Worm (Caenorhabditis elegans) whole organism, mixed stage, embryonic: ENCODE data around the gene let-418.

Experiments
- M03D4.4 ChIP-seq: sonication (generic microtip); optimal IDR thresholded peaks from 2 replicates; lab custom pipeline; 2017; ENCODE audit warnings: mild to moderate bottlenecking, missing genetic modification characterization, missing compliant biosample characterization
- bed-3 ChIP-seq: fragments of 200-800 bp; sonication (Bioruptor generic); optimal IDR thresholded peaks from 3 replicates; lab custom pipeline; 2018; ENCODE audit warnings: mild to moderate bottlenecking, missing genetic modification characterization, moderate library complexity, missing compliant biosample characterization
- ceh-39 ChIP-seq: fragments of 150-350 bp; optimal IDR thresholded peaks from 2 replicates; lab custom pipeline; 2014; ENCODE audit warnings: missing biosample characterization, missing genetic modification characterization
- ceh-43 ChIP-seq: fragments of 200-800 bp; sonication (Bioruptor generic); optimal IDR thresholded peaks from 2 replicates; lab custom pipeline; 2018; ENCODE audit warnings: mild to moderate bottlenecking, missing genetic modification characterization, moderate library complexity, missing compliant biosample characterization
- ces-1 ChIP-seq: fragments of 150-350 bp; optimal IDR thresholded peaks from 2 replicates; lab custom pipeline; 2014; ENCODE audit warnings: missing biosample characterization, missing genetic modification reagents, missing genetic modification characterization
- cnd-1 ChIP-seq: fragments of 200-800 bp; sonication (Bioruptor generic); optimal IDR thresholded peaks from 2 replicates; lab custom pipeline; 2018; ENCODE audit warnings: mild to moderate bottlenecking, missing genetic modification characterization, missing compliant biosample characterization
- drap-1 ChIP-seq: fragments of 200-800 bp; sonication (Bioruptor generic); optimal IDR thresholded peaks from 3 replicates; lab custom pipeline; 2018; ENCODE audit warnings: mild to moderate bottlenecking, missing genetic modification characterization, missing compliant biosample characterization
- elt-3 ChIP-seq: fragments of 150-350 bp; optimal IDR thresholded peaks from 2 replicates; lab custom pipeline; 2014; ENCODE audit warnings: missing biosample characterization, missing genetic modification characterization
- flh-1 ChIP-seq: fragments of 200-800 bp; sonication (Bioruptor generic); optimal IDR thresholded peaks from 2 replicates; lab custom pipeline; 2018; ENCODE audit warnings: mild to moderate bottlenecking, missing genetic modification characterization, moderate library complexity, missing compliant biosample characterization
- ham-2 ChIP-seq: fragments of 200-800 bp; sonication (Bioruptor generic); optimal IDR thresholded peaks from 2 replicates; lab custom pipeline; 2018; ENCODE audit warnings: mild to moderate bottlenecking, missing genetic modification characterization, missing compliant biosample characterization
- lin-32 ChIP-seq: fragments of 200-800 bp; sonication (Bioruptor generic); optimal IDR thresholded peaks from 2 replicates; lab custom pipeline; 2018; ENCODE audit warnings: mild to moderate bottlenecking, missing genetic modification characterization, missing compliant biosample characterization
- lsy-2 ChIP-seq: fragments of 150-350 bp; optimal IDR thresholded peaks from 2 replicates; lab custom pipeline; 2014; ENCODE audit warnings: missing biosample characterization, missing genetic modification characterization
- mab-5 ChIP-seq: fragments of 150-350 bp; optimal IDR thresholded peaks from 2 replicates; lab custom pipeline; 2014; ENCODE audit warnings: missing biosample characterization, missing genetic modification characterization
- mep-1 ChIP-seq: fragments of 150-350 bp; optimal IDR thresholded peaks from 2 replicates; lab custom pipeline; 2017; ENCODE audit warnings: missing biosample characterization, missing genetic modification reagents, missing genetic modification characterization, inconsistent platforms
- mls-2 ChIP-seq: sonication (generic microtip); optimal IDR thresholded peaks from 2 replicates; lab custom pipeline; 2016; ENCODE audit warnings: mild to moderate bottlenecking, missing genetic modification characterization, moderate library complexity, missing compliant biosample characterization
- nhr-12 ChIP-seq: fragments of 150-350 bp; optimal IDR thresholded peaks from 2 replicates; lab custom pipeline; 2014; ENCODE audit warnings: missing biosample characterization, missing genetic modification characterization
- nhr-2 ChIP-seq: fragments of 150-350 bp; optimal IDR thresholded peaks from 2 replicates; lab custom pipeline; 2014; ENCODE audit warnings: missing biosample characterization, missing genetic modification characterization
- nhr-237 ChIP-seq: fragments of 150-350 bp; optimal IDR thresholded peaks from 2 replicates; lab custom pipeline; 2014; ENCODE audit warnings: missing biosample characterization, missing genetic modification characterization
- nhr-28 ChIP-seq: fragments of 150-350 bp; optimal IDR thresholded peaks from 2 replicates; lab custom pipeline; 2014; ENCODE audit warnings: missing biosample characterization, missing genetic modification characterization
- pha-4 ChIP-seq: fragments of 150-350 bp; optimal IDR thresholded peaks from 2 replicates; lab custom pipeline; 2018; ENCODE audit warnings: missing biosample characterization, missing genetic modification reagents, missing genetic modification characterization
- sem-2 ChIP-seq: fragments of 200-800 bp; sonication (Bioruptor generic); optimal IDR thresholded peaks from 2 replicates; lab custom pipeline; 2018; ENCODE audit warnings: mild to moderate bottlenecking, missing genetic modification characterization, missing compliant biosample characterization
- sptf-1 ChIP-seq: sonication (generic microtip); optimal IDR thresholded peaks from 2 replicates; lab custom pipeline; 2017; ENCODE audit warnings: mild to moderate bottlenecking, missing genetic modification characterization, moderate library complexity, missing compliant biosample characterization
- tbx-8 ChIP-seq: fragments of 200-800 bp; sonication (Bioruptor generic); optimal IDR thresholded peaks from 2 replicates; lab custom pipeline; 2018; ENCODE audit warnings: mild to moderate bottlenecking, missing genetic modification characterization, moderate library complexity, missing compliant biosample characterization
- unc-120 ChIP-seq: sonication (generic microtip); optimal IDR thresholded peaks from 2 replicates; lab custom pipeline; 2017; ENCODE audit warnings: missing genetic modification characterization, missing compliant biosample characterization; ENCODE audit not compliant: poor library complexity, severe bottlenecking
- unc-39 ChIP-seq: fragments of 150-350 bp; optimal IDR thresholded peaks from 2 replicates; lab custom pipeline; 2014; ENCODE audit warnings: missing biosample characterization, missing genetic modification characterization
- unc-62 ChIP-seq: fragments of 150-350 bp; optimal IDR thresholded peaks from 2 replicates; lab custom pipeline; 2014; ENCODE audit warnings: missing biosample characterization, missing genetic modification reagents, missing genetic modification characterization
- zip-8 ChIP-seq: fragments of 150-350 bp; optimal IDR thresholded peaks from 2 replicates; lab custom pipeline; 2014; ENCODE audit warnings: missing biosample characterization, missing genetic modification characterization
- ztf-11 ChIP-seq: fragments of 150-350 bp; optimal IDR thresholded peaks from 2 replicates; lab custom pipeline; 2014; ENCODE audit warnings: missing biosample characterization, missing genetic modification characterization

Gene let-418

DNA sequence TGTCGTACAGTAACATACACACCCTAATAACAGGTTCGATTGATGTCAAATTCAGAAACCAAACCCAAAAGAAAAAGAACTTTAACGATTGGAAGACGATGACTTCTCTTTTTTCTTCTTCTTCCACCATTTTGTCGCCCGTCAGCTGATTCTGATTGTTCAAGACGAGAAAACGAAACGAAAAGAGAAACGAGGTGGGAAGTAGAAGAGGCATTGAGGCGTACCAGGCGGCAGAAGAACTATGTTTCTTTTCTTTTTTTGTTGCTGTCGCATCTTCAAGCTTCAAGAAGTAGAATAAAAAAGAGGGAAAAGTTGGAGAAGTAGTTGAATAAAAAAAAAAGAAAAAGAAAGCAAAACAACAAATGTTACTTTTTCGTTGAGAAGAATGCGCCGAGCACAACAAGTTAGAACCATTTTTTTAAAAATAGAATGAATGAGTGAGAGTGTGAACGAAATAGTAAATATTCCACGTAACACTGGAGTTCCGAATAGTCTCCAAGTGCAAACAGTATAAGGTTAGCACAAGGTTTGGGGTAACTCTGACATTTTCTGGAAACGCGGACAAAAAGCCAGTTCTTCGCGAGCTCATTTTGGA is 21.5 kb downstream of the let-418 start:
- no peak for TF ChIP-seq nhr-2 (tag; lab: Kevin White, UChicago)

DNA sequence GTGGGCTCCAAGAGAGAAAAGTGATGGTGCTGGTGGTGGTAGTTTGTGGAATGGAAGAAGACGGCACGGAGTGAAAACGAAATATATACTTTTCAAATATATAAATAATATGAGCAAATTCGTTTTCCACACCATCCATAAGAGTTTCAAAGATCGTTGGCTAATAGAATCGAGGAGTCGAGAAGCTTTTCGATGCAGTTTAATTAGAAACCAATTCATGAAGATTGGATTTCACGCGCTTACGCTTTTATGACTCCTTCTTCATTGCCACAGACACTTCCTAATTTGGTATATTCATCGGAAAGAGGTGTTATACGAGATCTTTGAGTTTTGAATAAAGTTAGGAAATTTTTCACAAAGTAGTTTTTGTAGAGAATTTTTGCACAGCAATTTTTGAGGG is 24.0 kb downstream of the let-418 start:
- peak; percentile 42 for TF ChIP-seq mls-2 (tag; lab: Kevin White, UChicago)
- TF ChIP-seq sem-2 (GFP tag; lab: Kevin White, UChicago), result no peak
- TF ChIP-seq flh-1, result no peak
- no peak for TF ChIP-seq nhr-28 (tag; lab: Kevin White, UChicago)
- TF ChIP-seq lin-32 (GFP tag; lab: Kevin White, UChicago), result peak; percentile 19
- peak; percentile 68 for TF ChIP-seq ces-1 (GFP tag; lab: Kevin White, UChicago)
- no peak for TF ChIP-seq tbx-8 (GFP tag; lab: Kevin White, UChicago)

DNA sequence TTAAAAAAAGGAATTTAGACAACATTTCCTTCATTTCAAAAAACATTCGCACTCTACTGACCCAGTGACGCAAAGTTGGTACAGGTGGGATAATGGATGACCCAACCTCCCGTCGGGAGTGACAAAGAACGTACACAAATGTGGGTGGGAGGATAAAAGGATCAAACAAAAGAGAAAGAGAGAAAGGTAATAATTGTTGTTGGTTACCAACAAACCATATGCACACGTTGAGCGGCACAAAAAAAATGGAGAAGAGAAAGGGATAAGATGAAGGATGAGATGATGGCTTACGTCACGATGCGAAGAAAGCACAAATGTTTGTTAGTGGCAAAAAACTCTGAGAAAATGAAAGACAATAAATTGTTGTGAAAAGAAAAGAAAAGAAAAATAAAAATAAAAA is 25.0 kb downstream of the let-418 start:
- TF ChIP-seq zip-8 (tag; lab: Kevin White, UChicago), result peak; percentile 40
- TF ChIP-seq nhr-2 (tag; lab: Kevin White, UChicago), result peak; percentile 84
- no peak for TF ChIP-seq unc-62

DNA sequence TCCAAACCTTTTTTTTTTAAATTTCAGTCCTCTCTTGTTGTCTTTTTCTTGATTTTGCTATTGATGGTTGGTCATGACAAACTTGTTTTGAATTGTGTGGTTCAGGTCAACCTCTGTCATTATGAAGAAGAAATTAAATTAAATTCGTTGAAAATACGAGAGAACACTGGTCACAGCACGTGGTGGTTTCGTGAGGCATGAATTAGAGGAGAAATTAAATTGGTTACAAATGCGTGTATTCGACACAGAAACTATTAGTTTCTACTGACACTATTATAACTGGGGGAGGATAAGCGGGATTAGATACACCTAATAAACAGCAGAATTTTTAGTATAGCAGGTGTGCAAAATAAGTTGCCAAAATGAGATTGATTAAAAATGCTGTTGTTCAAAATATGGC is 25.5 kb downstream of the let-418 start:
- TF ChIP-seq lsy-2 (tag; lab: Kevin White, UChicago) (no peak), tbx-8 (GFP tag; lab: Kevin White, UChicago) (no peak), mls-2 (tag; lab: Kevin White, UChicago) (no peak), ztf-11 (tag; lab: Kevin White, UChicago) (no peak), pha-4 (no peak), ces-1 (GFP tag; lab: Kevin White, UChicago) (peak; percentile 87), ham-2 (GFP tag; lab: Kevin White, UChicago) (no peak)

DNA sequence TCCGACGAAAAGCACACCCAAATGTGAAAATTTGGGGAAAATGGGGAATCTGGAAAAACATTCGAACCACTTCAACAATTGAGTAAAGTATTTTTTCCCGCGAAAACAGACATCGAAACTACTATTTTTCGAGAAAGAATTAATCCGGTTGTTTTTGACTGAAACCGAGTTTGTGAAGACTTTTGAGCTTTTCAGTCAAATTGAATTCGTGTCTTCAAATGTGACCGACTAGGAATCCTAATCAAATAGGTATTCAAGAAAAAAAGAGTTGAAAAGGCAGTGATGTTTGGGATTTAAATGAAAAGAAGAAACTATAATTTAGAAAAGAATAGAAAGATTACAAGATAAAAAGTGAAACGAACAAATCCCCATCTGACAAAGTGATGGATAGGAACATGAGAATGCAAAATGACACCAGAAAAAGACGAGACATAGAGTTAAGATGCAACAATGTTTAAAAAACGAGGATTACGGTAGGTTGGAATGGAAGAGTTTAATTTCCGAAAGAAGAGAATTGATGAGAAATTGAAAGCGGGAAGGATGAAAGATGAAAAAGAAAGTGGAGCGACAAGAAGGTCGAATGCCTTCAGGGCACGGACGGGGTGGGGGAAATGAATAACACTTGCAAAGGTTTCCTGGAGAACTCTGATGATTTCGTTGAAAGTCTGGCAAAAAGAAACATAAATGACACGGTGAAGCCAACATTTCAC is 36.0 kb downstream of the let-418 start, which contains the start of gene F26F12.8:
TSS of gene F26F12.8 (minus strand) at position 51 of the 710 bp plus-strand sequence.
- TF ChIP-seq mab-5, result no peak
- TF ChIP-seq nhr-28 (tag; lab: Kevin White, UChicago), result no peak
- no peak for TF ChIP-seq unc-39 (tag; lab: Kevin White, UChicago)
- no peak for TF ChIP-seq M03D4.4
- no peak for TF ChIP-seq sptf-1 (tag; lab: Kevin White, UChicago)
- no peak for TF ChIP-seq tbx-8 (GFP tag; lab: Kevin White, UChicago)
- no peak for TF ChIP-seq mep-1 (tag; lab: Kevin White, UChicago)
- no peak for TF ChIP-seq ceh-39 (tag; lab: Kevin White, UChicago)
- TF ChIP-seq ceh-43 (GFP tag; lab: Kevin White, UChicago), result no peak
- no peak for TF ChIP-seq ces-1 (GFP tag; lab: Kevin White, UChicago)
- no peak for TF ChIP-seq unc-62
- TF ChIP-seq cnd-1 (tag; lab: Kevin White, UChicago), result no peak
- TF ChIP-seq unc-120 (tag; lab: Kevin White, UChicago), result no peak
- TF ChIP-seq elt-3 (tag; lab: Kevin White, UChicago), result no peak
- no peak for TF ChIP-seq ztf-11 (tag; lab: Kevin White, UChicago)
- TF ChIP-seq bed-3 (GFP tag; lab: Kevin White, UChicago), result no peak
- no peak for TF ChIP-seq nhr-2 (tag; lab: Kevin White, UChicago)
- no peak for TF ChIP-seq sem-2 (GFP tag; lab: Kevin White, UChicago)

DNA sequence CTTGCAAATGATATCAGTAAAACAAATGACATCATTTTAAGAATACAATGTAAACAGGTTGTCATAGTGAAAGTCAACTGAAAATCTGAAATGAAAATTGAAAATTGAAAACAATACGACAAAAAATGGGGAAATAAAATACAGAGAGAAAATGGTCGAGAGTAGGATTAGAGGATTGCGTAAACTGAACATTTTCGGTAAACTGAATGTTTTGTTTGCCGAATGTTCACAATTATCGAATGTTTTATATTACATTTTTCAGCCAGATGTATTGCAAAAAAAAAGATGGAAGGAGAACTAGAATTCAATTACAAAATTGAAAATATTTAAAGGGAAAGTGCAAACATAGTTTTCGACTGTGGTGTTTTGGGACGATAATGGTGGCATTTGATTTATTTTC is 38.5 kb downstream of the let-418 start, which contains the start of gene F26F12.5:
TSS of gene F26F12.5 (minus strand) at position 101 of the 400 bp plus-strand sequence.
- no peak for TF ChIP-seq nhr-2 (tag; lab: Kevin White, UChicago)
- TF ChIP-seq sem-2 (GFP tag; lab: Kevin White, UChicago), result no peak
- no peak for TF ChIP-seq ztf-11 (tag; lab: Kevin White, UChicago)
- TF ChIP-seq ceh-39 (tag; lab: Kevin White, UChicago), result no peak
- TF ChIP-seq nhr-28 (tag; lab: Kevin White, UChicago), result no peak
- TF ChIP-seq mls-2 (tag; lab: Kevin White, UChicago), result no peak
- no peak for TF ChIP-seq sptf-1 (tag; lab: Kevin White, UChicago)
- no peak for TF ChIP-seq tbx-8 (GFP tag; lab: Kevin White, UChicago)
- no peak for TF ChIP-seq flh-1
- TF ChIP-seq drap-1, result no peak
- TF ChIP-seq cnd-1 (tag; lab: Kevin White, UChicago), result no peak
- no peak for TF ChIP-seq bed-3 (GFP tag; lab: Kevin White, UChicago)
- no peak for TF ChIP-seq unc-39 (tag; lab: Kevin White, UChicago)
- TF ChIP-seq unc-120 (tag; lab: Kevin White, UChicago), result no peak
- no peak for TF ChIP-seq M03D4.4
- no peak for TF ChIP-seq nhr-237
- no peak for TF ChIP-seq nhr-12 (tag; lab: Kevin White, UChicago)
- TF ChIP-seq, all 35 proteins: peak for 0
